Fruit fly (Drosophila melanogaster): ENCODE data around the gene pico.

The pico gene

DNA sequence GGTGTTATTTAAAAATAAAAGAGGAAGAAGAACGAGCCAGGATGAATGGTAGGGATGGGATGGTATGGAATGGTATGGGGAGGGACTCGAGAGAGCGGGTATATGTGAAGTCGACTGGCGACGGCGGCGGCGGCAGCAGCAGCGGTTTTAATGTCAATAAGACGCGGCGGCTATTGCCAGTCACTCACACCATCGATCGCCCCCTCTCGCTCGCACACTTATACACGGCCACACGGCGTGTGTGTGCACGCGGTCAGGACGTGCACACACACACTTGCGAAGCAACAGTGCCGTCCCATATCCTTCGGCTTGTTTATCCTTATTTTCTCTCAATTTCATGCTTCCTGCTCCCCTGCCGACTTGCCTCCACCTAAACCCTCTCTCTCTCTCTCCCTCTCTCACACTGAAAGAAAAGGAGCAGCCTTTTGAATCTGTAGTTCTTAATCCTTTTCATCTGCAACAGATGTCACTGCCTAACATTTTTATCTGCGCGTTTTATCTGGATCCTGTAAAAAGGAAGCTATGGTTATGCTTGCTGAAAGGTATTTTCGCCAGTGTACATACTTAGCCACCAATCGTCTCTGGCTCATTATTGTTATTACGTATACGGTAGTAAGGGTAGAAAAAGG is 37.4 kb upstream of the pico start:
- no peak for TF ChIP-seq cic (GFP tag; optimal IDR thresholded peaks at IDR 0.05)
- TF ChIP-seq CG12768 (GFP tag; optimal IDR thresholded peaks at IDR 0.05), result no peak
- peak; percentile 15 for TF ChIP-seq CG33017 (tag; optimal IDR thresholded peaks at IDR 0.05)
- TF ChIP-seq kay (GFP tag; ENCODE audit: borderline replicate concordance), result no peak
- TF ChIP-seq CG1620 (GFP tag; optimal IDR thresholded peaks at IDR 0.05), result no peak
- TF ChIP-seq pad (GFP tag; optimal IDR thresholded peaks at IDR 0.05), result no peak
- no peak for TF ChIP-seq bab1 (GFP tag; optimal IDR thresholded peaks at IDR 0.05)
- peak; percentile 22 for TF ChIP-seq CG7045 (GFP tag; optimal IDR thresholded peaks at IDR 0.05)
- TF ChIP-seq Hr96 (GFP tag; optimal IDR thresholded peaks at IDR 0.05), result no peak
- peak; percentile 48 for TF ChIP-seq CG5204 (GFP tag; optimal IDR thresholded peaks at IDR 0.05)
- peak; percentile 9 for TF ChIP-seq toe (GFP tag; optimal IDR thresholded peaks at IDR 0.05)
- TF ChIP-seq cnc (optimal IDR thresholded peaks at IDR 0.05), result no peak
- peak; percentile 12 for TF ChIP-seq CG14711 (tag; optimal IDR thresholded peaks at IDR 0.05)
- no peak for TF ChIP-seq Crg-1 (GFP tag; optimal IDR thresholded peaks at IDR 0.05)
- TF ChIP-seq CG7101 (tag; optimal IDR thresholded peaks at IDR 0.05), result peak; percentile 43
- no peak for TF ChIP-seq ovo (GFP tag; optimal IDR thresholded peaks at IDR 0.05)
- no peak for TF ChIP-seq tj (GFP tag; optimal IDR thresholded peaks at IDR 0.05)
- TF ChIP-seq CG11617 (GFP tag; optimal IDR thresholded peaks at IDR 0.05), result no peak
- no peak for TF ChIP-seq Mnt (GFP tag; optimal IDR thresholded peaks at IDR 0.05)
- TF ChIP-seq Clk (GFP tag; optimal IDR thresholded peaks at IDR 0.05), result no peak

DNA sequence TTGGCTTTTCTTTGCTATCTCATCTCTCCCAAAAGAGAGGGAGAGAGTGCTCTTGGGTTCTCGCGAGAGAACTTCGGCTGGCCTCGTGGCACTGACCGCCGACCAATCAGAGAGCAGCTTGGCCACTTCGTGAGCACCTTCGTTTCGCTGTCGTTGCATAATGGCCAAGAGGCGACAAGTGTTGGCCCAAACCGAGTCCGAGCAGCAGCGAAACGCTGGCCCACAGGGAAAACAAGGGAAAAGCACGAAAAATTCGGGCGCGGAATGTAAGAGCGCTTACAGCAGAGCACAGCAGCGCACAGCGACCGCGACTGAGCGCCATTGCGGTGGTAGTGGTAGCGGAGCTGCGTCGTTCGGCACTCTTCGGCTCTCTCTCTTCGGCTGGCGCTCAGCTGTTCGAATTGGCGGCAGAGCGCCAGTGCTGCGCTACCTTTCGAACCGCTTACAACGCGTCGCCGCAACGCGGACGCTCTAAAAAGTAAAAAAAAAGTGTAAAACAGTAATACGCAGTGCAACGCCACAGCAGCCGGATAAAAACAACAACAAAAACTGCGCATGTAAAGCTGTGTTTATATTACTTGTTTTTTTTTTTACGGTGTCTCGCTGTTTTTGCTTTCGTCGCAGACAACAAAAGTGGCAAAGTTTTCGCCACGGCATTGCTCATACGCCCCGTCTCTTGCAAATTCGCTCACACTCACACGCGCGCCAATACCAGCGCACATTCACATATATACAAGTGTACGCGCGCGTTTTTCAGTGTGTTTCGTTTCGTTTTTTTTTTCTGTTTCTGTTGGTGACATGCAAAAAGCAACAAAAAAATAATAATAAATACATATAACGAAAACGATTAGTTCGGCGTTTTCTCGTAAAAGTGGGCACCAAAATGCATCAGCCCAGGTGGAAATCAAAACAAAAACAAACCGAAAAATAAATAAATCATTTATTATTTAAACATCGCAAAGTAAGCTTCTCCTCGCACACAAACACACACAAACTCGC is 35.4 kb upstream of the pico start:
- TF ChIP-seq cic (GFP tag; optimal IDR thresholded peaks at IDR 0.05) (no peak), Crg-1 (GFP tag; optimal IDR thresholded peaks at IDR 0.05) (peak; percentile 16), CG11617 (GFP tag; optimal IDR thresholded peaks at IDR 0.05) (peak; percentile 76), bab1 (GFP tag; optimal IDR thresholded peaks at IDR 0.05) (no peak), Clk (GFP tag; optimal IDR thresholded peaks at IDR 0.05) (no peak), pad (GFP tag; optimal IDR thresholded peaks at IDR 0.05) (peak; percentile 30), Hr96 (GFP tag; optimal IDR thresholded peaks at IDR 0.05) (peak; percentile 45), kay (GFP tag; ENCODE audit: borderline replicate concordance) (peak; percentile 85), CG5204 (GFP tag; optimal IDR thresholded peaks at IDR 0.05) (no peak), tj (GFP tag; optimal IDR thresholded peaks at IDR 0.05) (peak; percentile 86), CG7101 (tag; optimal IDR thresholded peaks at IDR 0.05) (peak; percentile 1), CG1620 (GFP tag; optimal IDR thresholded peaks at IDR 0.05) (peak; percentile 3), toe (GFP tag; optimal IDR thresholded peaks at IDR 0.05) (peak; percentile 5), CG14711 (tag; optimal IDR thresholded peaks at IDR 0.05) (no peak), Mnt (GFP tag; optimal IDR thresholded peaks at IDR 0.05) (peak; percentile 60), cnc (optimal IDR thresholded peaks at IDR 0.05) (no peak), ovo (GFP tag; optimal IDR thresholded peaks at IDR 0.05) (peak; percentile 66)

DNA sequence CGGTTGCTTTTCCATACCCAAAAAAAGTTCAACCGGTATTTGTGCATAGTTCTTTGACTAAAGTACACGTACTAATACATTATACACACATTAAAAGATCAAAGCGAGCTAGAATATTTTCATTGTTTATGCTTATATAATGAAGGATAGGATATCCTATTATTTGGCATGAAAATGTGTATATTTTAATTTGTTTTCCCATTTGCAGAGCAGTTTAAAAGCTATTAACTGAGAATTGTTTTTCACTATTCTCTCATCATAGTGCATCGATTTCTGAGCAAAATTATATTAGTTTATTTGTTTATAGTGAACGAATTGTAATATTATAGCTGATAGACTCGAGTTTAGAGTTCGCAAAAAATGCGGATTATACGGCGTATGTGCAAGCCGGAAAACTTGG is 34.7 kb upstream of the pico start:
- TF ChIP-seq cic (GFP tag; optimal IDR thresholded peaks at IDR 0.05) (no peak), Clk (GFP tag; optimal IDR thresholded peaks at IDR 0.05) (no peak), tj (GFP tag; optimal IDR thresholded peaks at IDR 0.05) (no peak), kay (GFP tag; ENCODE audit: borderline replicate concordance) (peak; percentile 81), Crg-1 (GFP tag; optimal IDR thresholded peaks at IDR 0.05) (no peak), CG5204 (GFP tag; optimal IDR thresholded peaks at IDR 0.05) (no peak), CG11617 (GFP tag; optimal IDR thresholded peaks at IDR 0.05) (no peak), bab1 (GFP tag; optimal IDR thresholded peaks at IDR 0.05) (no peak), CG7101 (tag; optimal IDR thresholded peaks at IDR 0.05) (no peak)

DNA sequence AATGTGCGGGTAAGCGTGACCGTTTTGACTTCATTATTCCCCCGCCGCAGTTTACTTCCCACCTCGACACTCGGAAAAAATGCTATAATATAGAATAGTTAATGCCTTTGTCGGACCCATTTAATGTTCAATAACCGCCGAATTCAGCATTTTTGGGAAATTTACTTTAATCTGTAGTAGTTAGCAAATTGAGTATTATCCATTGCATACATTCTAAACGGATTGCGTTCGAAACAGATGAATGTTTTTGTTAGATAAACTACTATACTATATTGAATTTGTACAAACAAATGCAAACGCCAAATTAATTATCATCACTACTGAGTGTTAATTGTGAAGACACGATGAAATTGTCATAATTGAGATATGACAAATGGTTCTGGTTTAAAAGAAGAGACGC is 32.3 kb upstream of the pico start:
- TF ChIP-seq kay (GFP tag; ENCODE audit: borderline replicate concordance), result peak; percentile 20
- TF ChIP-seq Mnt (GFP tag; optimal IDR thresholded peaks at IDR 0.05), result no peak

DNA sequence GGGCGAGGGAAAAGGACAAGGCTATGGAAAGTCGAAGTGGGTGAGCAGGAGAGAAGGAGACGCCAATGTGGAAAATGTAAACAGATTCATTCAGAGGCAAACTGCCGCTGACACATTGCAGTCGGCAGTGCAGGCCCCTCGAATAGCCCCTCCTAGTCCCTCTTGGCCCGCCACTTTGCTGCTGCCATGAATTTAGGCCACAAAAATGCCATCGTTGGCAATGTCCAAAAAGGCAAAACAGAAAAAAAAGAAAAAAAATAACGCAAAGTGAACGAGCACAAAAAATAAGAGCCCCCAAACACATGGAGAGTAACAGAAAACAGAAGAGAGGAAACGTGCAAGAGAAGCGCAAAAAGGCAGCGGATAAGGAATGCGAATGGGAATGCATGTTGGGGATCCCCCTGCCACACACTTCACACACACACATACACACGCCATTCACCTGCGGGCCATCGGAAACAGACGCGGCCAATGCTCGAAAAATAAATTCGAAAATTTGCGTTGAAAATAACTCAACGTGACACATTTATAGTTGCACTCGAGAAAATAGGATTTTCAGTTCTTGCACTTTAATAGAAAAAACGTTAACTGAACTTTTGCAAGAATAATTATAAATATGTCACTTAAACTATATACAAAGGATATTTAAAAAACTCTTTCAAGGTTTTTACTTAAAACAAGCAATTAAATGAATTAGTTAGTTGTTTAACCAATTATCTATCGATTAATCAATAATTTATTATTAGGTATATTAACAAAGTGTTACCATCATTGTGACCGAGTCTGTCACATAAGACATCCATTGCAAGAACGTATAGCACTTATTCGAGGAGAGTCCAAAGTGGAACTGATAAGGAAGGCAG is 26.7 kb upstream of the pico start:
- TF ChIP-seq Crg-1 (GFP tag; optimal IDR thresholded peaks at IDR 0.05) (no peak), CG14711 (tag; optimal IDR thresholded peaks at IDR 0.05) (no peak), ovo (GFP tag; optimal IDR thresholded peaks at IDR 0.05) (no peak), CG11617 (GFP tag; optimal IDR thresholded peaks at IDR 0.05) (peak; percentile 52), CG7101 (tag; optimal IDR thresholded peaks at IDR 0.05) (peak; percentile 52), tj (GFP tag; optimal IDR thresholded peaks at IDR 0.05) (peak; percentile 91), Mnt (GFP tag; optimal IDR thresholded peaks at IDR 0.05) (no peak), CG7045 (GFP tag; optimal IDR thresholded peaks at IDR 0.05) (no peak), CG5204 (GFP tag; optimal IDR thresholded peaks at IDR 0.05) (no peak), toe (GFP tag; optimal IDR thresholded peaks at IDR 0.05) (no peak), kay (GFP tag; ENCODE audit: borderline replicate concordance) (peak; percentile 31)
